Worm (Caenorhabditis elegans) whole organism, mixed stage, embryonic: ENCODE results near the gene R07D5.2.

Source experiments
- M03D4.4 ChIP-seq: sonication (generic microtip); optimal IDR thresholded peaks from 2 replicates; lab custom pipeline; 2017; ENCODE audit warnings: mild to moderate bottlenecking, missing genetic modification characterization, missing compliant biosample characterization
- bed-3 ChIP-seq: fragments of 200-800 bp; sonication (Bioruptor generic); optimal IDR thresholded peaks from 3 replicates; lab custom pipeline; 2018; ENCODE audit warnings: mild to moderate bottlenecking, missing genetic modification characterization, moderate library complexity, missing compliant biosample characterization
- blmp-1 ChIP-seq: fragments of 150-350 bp; optimal IDR thresholded peaks from 2 replicates; lab custom pipeline; 2014; ENCODE audit warnings: missing biosample characterization, missing genetic modification characterization
- ceh-43 ChIP-seq: fragments of 200-800 bp; sonication (Bioruptor generic); optimal IDR thresholded peaks from 2 replicates; lab custom pipeline; 2018; ENCODE audit warnings: mild to moderate bottlenecking, missing genetic modification characterization, moderate library complexity, missing compliant biosample characterization
- ceh-83 ChIP-seq: fragments of 200-800 bp; sonication (Bioruptor generic); optimal IDR thresholded peaks from 2 replicates; lab custom pipeline; 2018; ENCODE audit warnings: mild to moderate bottlenecking, missing genetic modification characterization, missing compliant biosample characterization
- ces-1 ChIP-seq: fragments of 150-350 bp; optimal IDR thresholded peaks from 2 replicates; lab custom pipeline; 2014; ENCODE audit warnings: missing biosample characterization, missing genetic modification reagents, missing genetic modification characterization
- cnd-1 ChIP-seq: fragments of 200-800 bp; sonication (Bioruptor generic); optimal IDR thresholded peaks from 2 replicates; lab custom pipeline; 2018; ENCODE audit warnings: mild to moderate bottlenecking, missing genetic modification characterization, missing compliant biosample characterization
- drap-1 ChIP-seq: fragments of 200-800 bp; sonication (Bioruptor generic); optimal IDR thresholded peaks from 3 replicates; lab custom pipeline; 2018; ENCODE audit warnings: mild to moderate bottlenecking, missing genetic modification characterization, missing compliant biosample characterization
- elt-1 ChIP-seq: sonication (generic microtip); optimal IDR thresholded peaks from 2 replicates; lab custom pipeline; 2017; ENCODE audit warnings: missing genetic modification characterization, mild to moderate bottlenecking, missing compliant biosample characterization, antibody characterized with exemption, moderate library complexity, borderline replicate concordance; ENCODE audit not compliant: insufficient read depth
- elt-3 ChIP-seq: fragments of 150-350 bp; optimal IDR thresholded peaks from 2 replicates; lab custom pipeline; 2014; ENCODE audit warnings: missing biosample characterization, missing genetic modification characterization
- ham-2 ChIP-seq: fragments of 200-800 bp; sonication (Bioruptor generic); optimal IDR thresholded peaks from 2 replicates; lab custom pipeline; 2018; ENCODE audit warnings: mild to moderate bottlenecking, missing genetic modification characterization, missing compliant biosample characterization
- lsy-2 ChIP-seq: fragments of 150-350 bp; optimal IDR thresholded peaks from 2 replicates; lab custom pipeline; 2014; ENCODE audit warnings: missing biosample characterization, missing genetic modification characterization
- mab-5 ChIP-seq: fragments of 150-350 bp; optimal IDR thresholded peaks from 2 replicates; lab custom pipeline; 2014; ENCODE audit warnings: missing biosample characterization, missing genetic modification characterization
- mep-1 ChIP-seq: fragments of 150-350 bp; optimal IDR thresholded peaks from 2 replicates; lab custom pipeline; 2017; ENCODE audit warnings: missing biosample characterization, missing genetic modification reagents, missing genetic modification characterization, inconsistent platforms
- mls-2 ChIP-seq: sonication (generic microtip); optimal IDR thresholded peaks from 2 replicates; lab custom pipeline; 2016; ENCODE audit warnings: mild to moderate bottlenecking, missing genetic modification characterization, moderate library complexity, missing compliant biosample characterization
- nhr-2 ChIP-seq: fragments of 150-350 bp; optimal IDR thresholded peaks from 2 replicates; lab custom pipeline; 2014; ENCODE audit warnings: missing biosample characterization, missing genetic modification characterization
- nhr-237 ChIP-seq: fragments of 150-350 bp; optimal IDR thresholded peaks from 2 replicates; lab custom pipeline; 2014; ENCODE audit warnings: missing biosample characterization, missing genetic modification characterization
- nhr-28 ChIP-seq: fragments of 150-350 bp; optimal IDR thresholded peaks from 2 replicates; lab custom pipeline; 2014; ENCODE audit warnings: missing biosample characterization, missing genetic modification characterization
- nhr-76 ChIP-seq: sonication (generic microtip); optimal IDR thresholded peaks from 2 replicates; lab custom pipeline; 2017; ENCODE audit warnings: missing biosample characterization, missing genetic modification characterization
- pha-4 ChIP-seq: fragments of 150-350 bp; optimal IDR thresholded peaks from 2 replicates; lab custom pipeline; 2018; ENCODE audit warnings: missing biosample characterization, missing genetic modification reagents, missing genetic modification characterization
- sem-2 ChIP-seq: fragments of 200-800 bp; sonication (Bioruptor generic); optimal IDR thresholded peaks from 2 replicates; lab custom pipeline; 2018; ENCODE audit warnings: mild to moderate bottlenecking, missing genetic modification characterization, missing compliant biosample characterization
- snpc-4 ChIP-seq: fragments of 150-350 bp; optimal IDR thresholded peaks from 2 replicates; lab custom pipeline; 2014; ENCODE audit warnings: missing biosample characterization, missing genetic modification characterization
- sptf-1 ChIP-seq: sonication (generic microtip); optimal IDR thresholded peaks from 2 replicates; lab custom pipeline; 2017; ENCODE audit warnings: mild to moderate bottlenecking, missing genetic modification characterization, moderate library complexity, missing compliant biosample characterization
- tbx-8 ChIP-seq: fragments of 200-800 bp; sonication (Bioruptor generic); optimal IDR thresholded peaks from 2 replicates; lab custom pipeline; 2018; ENCODE audit warnings: mild to moderate bottlenecking, missing genetic modification characterization, moderate library complexity, missing compliant biosample characterization
- unc-120 ChIP-seq: sonication (generic microtip); optimal IDR thresholded peaks from 2 replicates; lab custom pipeline; 2017; ENCODE audit warnings: missing genetic modification characterization, missing compliant biosample characterization; ENCODE audit not compliant: poor library complexity, severe bottlenecking
- unc-39 ChIP-seq: fragments of 150-350 bp; optimal IDR thresholded peaks from 2 replicates; lab custom pipeline; 2014; ENCODE audit warnings: missing biosample characterization, missing genetic modification characterization
- unc-62 ChIP-seq: fragments of 150-350 bp; optimal IDR thresholded peaks from 2 replicates; lab custom pipeline; 2014; ENCODE audit warnings: missing biosample characterization, missing genetic modification reagents, missing genetic modification characterization

Gene R07D5.2

ce11 chrX:15146415-15147210 is 30.2 kb upstream of the R07D5.2 start:
- TF ChIP-seq ces-1 (GFP tag; lab: Kevin White, UChicago) (peak; percentile 5), blmp-1 (tag; lab: Kevin White, UChicago) (no peak), unc-62 (GFP tag; lab: Kevin White, UChicago) (no peak), ceh-43 (no peak), M03D4.4 (tag; lab: Kevin White, UChicago) (peak; percentile 16), drap-1 (GFP tag; lab: Kevin White, UChicago) (no peak), tbx-8 (GFP tag; lab: Kevin White, UChicago) (no peak), unc-120 (tag; lab: Kevin White, UChicago) (no peak), elt-1 (tag; lab: Kevin White, UChicago) (no peak), elt-3 (tag; lab: Kevin White, UChicago) (no peak), ceh-83 (no peak), snpc-4 (tag; lab: Kevin White, UChicago) (no peak), ham-2 (no peak), mep-1 (tag; lab: Kevin White, UChicago) (no peak), lsy-2 (tag; lab: Kevin White, UChicago) (no peak), cnd-1 (no peak), nhr-28 (tag; lab: Kevin White, UChicago) (no peak), nhr-2 (tag; lab: Kevin White, UChicago) (no peak), sptf-1 (tag; lab: Kevin White, UChicago) (peak; percentile 18), nhr-76 (tag; lab: Kevin White, UChicago) (no peak)

ce11 chrX:15134941-15135340 is 18.5 kb upstream of the R07D5.2 start:
- TF ChIP-seq nhr-76 (tag; lab: Kevin White, UChicago) = no peak
- TF ChIP-seq ces-1 (GFP tag; lab: Kevin White, UChicago) = peak; percentile 80

ce11 chrX:15133180-15133579 is 16.8 kb upstream of the R07D5.2 start:
- TF ChIP-seq mls-2 (no peak), ces-1 (GFP tag; lab: Kevin White, UChicago) (peak; percentile 79)
- TF ChIP-seq, all 35 proteins: peak for 1

- no peak for TF ChIP-seq tbx-8 (GFP tag; lab: Kevin White, UChicago)
- TF ChIP-seq M03D4.4 (tag; lab: Kevin White, UChicago) = no peak
- no peak for TF ChIP-seq sptf-1 (tag; lab: Kevin White, UChicago)
- TF ChIP-seq mab-5 (tag; lab: Kevin White, UChicago) = no peak
- TF ChIP-seq unc-39 = no peak
- TF ChIP-seq ceh-83 = no peak
- no peak for TF ChIP-seq nhr-237
- TF ChIP-seq lsy-2 (tag; lab: Kevin White, UChicago) = no peak
- no peak for TF ChIP-seq sem-2 (GFP tag; lab: Kevin White, UChicago)
Measured at ce11 chrX:15132073-15132472, 15.7 kb upstream of the R07D5.2 start.

ce11 chrX:15128184-15128583 is 11.8 kb upstream of the R07D5.2 start:
- no peak for TF ChIP-seq blmp-1 (tag; lab: Kevin White, UChicago)
- TF ChIP-seq sem-2 (GFP tag; lab: Kevin White, UChicago) = no peak
- no peak for TF ChIP-seq M03D4.4 (tag; lab: Kevin White, UChicago)
- TF ChIP-seq pha-4 (tag; lab: Kevin White, UChicago) = no peak
- no peak for TF ChIP-seq mls-2
- TF ChIP-seq drap-1 (GFP tag; lab: Kevin White, UChicago) = no peak
- TF ChIP-seq ces-1 (GFP tag; lab: Kevin White, UChicago) = peak; percentile 80
- no peak for TF ChIP-seq bed-3 (GFP tag; lab: Kevin White, UChicago)

ce11 chrX:15127338-15127737 is 10.9 kb upstream of the R07D5.2 start:
- TF ChIP-seq mls-2 = no peak
